Fruit fly (Drosophila melanogaster) whole organism, wandering third instar larva: Measurements from ENCODE around the gene Sirt7.

ENCODE experiments used
- CG9705 ChIP-seq: fragments of 200-800 bp; sonication (Bioruptor generic); optimal IDR thresholded peaks from 2 replicates; lab custom pipeline; 2018; ENCODE audit warnings: missing biosample characterization, mild to moderate bottlenecking, missing genetic modification characterization
- Dfd ChIP-seq: fragments of >200 bp; optimal IDR thresholded peaks from 2 replicates; lab custom pipeline; 2017; ENCODE audit warnings: missing biosample characterization, missing genetic modification characterization
- Hr78 ChIP-seq: fragments of >200 bp; optimal IDR thresholded peaks from 2 replicates; lab custom pipeline; 2017; ENCODE audit warnings: missing biosample characterization, missing genetic modification characterization
- Myc ChIP-seq: fragments of >200 bp; optimal IDR thresholded peaks from 2 replicates; lab custom pipeline; 2017
- OdsH ChIP-seq: fragments of 200-800 bp; sonication (Bioruptor generic); optimal IDR thresholded peaks from 2 replicates; lab custom pipeline; 2016; ENCODE audit warnings: missing biosample characterization, mild to moderate bottlenecking, missing genetic modification characterization
- ey ChIP-seq: fragments of 200-800 bp; sonication (Bioruptor generic); optimal IDR thresholded peaks from 2 replicates; lab custom pipeline; 2016; ENCODE audit warnings: missing biosample characterization, missing genetic modification characterization
- fru ChIP-seq: fragments of 200-800 bp; sonication (Bioruptor generic); optimal IDR thresholded peaks from 3 replicates; lab custom pipeline; 2016; ENCODE audit warnings: missing biosample characterization, mild to moderate bottlenecking, missing genetic modification characterization
- h ChIP-seq: fragments of 200-800 bp; sonication (Bioruptor generic); optimal IDR thresholded peaks from 3 replicates; lab custom pipeline; 2016; ENCODE audit warnings: missing biosample characterization, mild to moderate bottlenecking, missing genetic modification characterization
- lola ChIP-seq: fragments of >200 bp; optimal IDR thresholded peaks from 2 replicates; lab custom pipeline; 2017; ENCODE audit warnings: missing biosample characterization, missing genetic modification characterization
- pan ChIP-seq: fragments of >200 bp; optimal IDR thresholded peaks from 2 replicates; lab custom pipeline; 2017
- psq ChIP-seq: fragments of 200-800 bp; sonication (Bioruptor generic); optimal IDR thresholded peaks from 3 replicates; lab custom pipeline; 2017; ENCODE audit warnings: missing biosample characterization, mild to moderate bottlenecking, missing genetic modification characterization, moderate library complexity
- sage ChIP-seq: fragments of 200-800 bp; sonication (Bioruptor generic); optimal IDR thresholded peaks from 2 replicates; lab custom pipeline; 2016; ENCODE audit warnings: missing biosample characterization, mild to moderate bottlenecking, missing genetic modification characterization
- sv ChIP-seq: fragments of 200-800 bp; sonication (Bioruptor generic); optimal IDR thresholded peaks from 3 replicates; lab custom pipeline; 2016; ENCODE audit warnings: missing biosample characterization, missing genetic modification characterization

DNA sequence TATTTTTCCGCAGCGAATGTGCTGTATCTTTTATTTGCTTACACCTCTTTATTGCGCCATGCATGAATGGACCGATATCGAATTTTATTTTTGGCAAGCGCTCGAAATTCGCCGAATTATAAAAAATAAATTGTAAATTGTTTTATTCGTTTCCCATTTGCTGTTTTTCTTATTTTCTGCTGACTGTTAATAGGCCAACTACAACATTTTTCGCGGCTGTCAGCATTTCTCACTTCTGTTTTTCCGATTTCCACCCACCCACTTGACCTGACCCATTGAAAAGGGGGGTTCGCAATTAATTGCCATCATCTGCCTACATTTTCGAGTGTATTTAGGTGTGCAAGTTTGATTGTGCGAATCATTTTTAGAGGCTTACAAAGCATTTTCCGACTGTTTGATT lies 20.9 kb downstream of the Sirt7 start:
- TF ChIP-seq lola (no peak), fru (GFP tag; lab: Kevin White, UChicago) (no peak), Dfd (GFP tag; lab: Kevin White, UChicago) (no peak), ey (GFP tag; lab: Kevin White, UChicago) (no peak), CG9705 (no peak), Hr78 (GFP tag; lab: Kevin White, UChicago) (no peak), Myc (no peak), OdsH (no peak), pan (no peak), h (GFP tag; lab: Kevin White, UChicago) (no peak), sage (no peak), psq (GFP tag; lab: Kevin White, UChicago) (no peak), sv (GFP tag; lab: Kevin White, UChicago) (no peak)
